Worm (Caenorhabditis elegans) whole organism, young adult: ENCODE results near the gene srbc-43.

Source experiments
- F23B12.7 ChIP-seq: sonication (generic microtip); optimal IDR thresholded peaks from 2 replicates; lab custom pipeline; 2017; ENCODE audit warnings: missing genetic modification characterization, mild to moderate bottlenecking, missing compliant biosample characterization, antibody characterized with exemption, moderate library complexity; ENCODE audit not compliant: insufficient read depth
- F52B5.7 ChIP-seq: sonication (generic microtip); optimal IDR thresholded peaks from 2 replicates; lab custom pipeline; 2016; ENCODE audit warnings: mild to moderate bottlenecking, missing genetic modification characterization, missing compliant biosample characterization
- attf-6 ChIP-seq: fragments of 200-800 bp; sonication (Bioruptor generic); IDR thresholded peaks from 2 replicates; pipeline ENCODE4 v1.3.6; 2022; ENCODE audit warnings: missing genetic modification reagents, missing genetic modification characterization, missing compliant biosample characterization
- chd-7 ChIP-seq: sonication (generic microtip); optimal IDR thresholded peaks from 2 replicates; lab custom pipeline; 2016; ENCODE audit warnings: mild to moderate bottlenecking, missing genetic modification characterization, moderate library complexity, missing compliant biosample characterization
- egrh-3 ChIP-seq: fragments of 200-800 bp; sonication (Bioruptor generic); IDR thresholded peaks from 2 replicates; pipeline ENCODE4 v1.3.6; 2022; ENCODE audit warnings: missing genetic modification reagents, missing genetic modification characterization, missing compliant biosample characterization
- ets-4 ChIP-seq: fragments of 200-800 bp; sonication (Bioruptor generic); optimal IDR thresholded peaks from 2 replicates; lab custom pipeline; 2018; ENCODE audit warnings: mild to moderate bottlenecking, missing genetic modification characterization, missing compliant biosample characterization
- nhr-80 ChIP-seq: sonication (generic microtip); optimal IDR thresholded peaks from 2 replicates; lab custom pipeline; 2016; ENCODE audit warnings: missing genetic modification characterization, missing compliant biosample characterization
- nhr-90 ChIP-seq: sonication (generic microtip); optimal IDR thresholded peaks from 2 replicates; lab custom pipeline; 2016; ENCODE audit warnings: missing genotype, mild to moderate bottlenecking, missing genetic modification characterization, missing compliant biosample characterization
- snpc-3.4 ChIP-seq: sonication (generic microtip); optimal IDR thresholded peaks from 2 replicates; lab custom pipeline; 2017; ENCODE audit warnings: missing genetic modification characterization, mild to moderate bottlenecking, missing compliant biosample characterization, antibody characterized with exemption, moderate library complexity, missing genotype, missing genetic modification reagents
- tbp1 ChIP-seq: fragments of 200-800 bp; sonication (Bioruptor generic); optimal IDR thresholded peaks from 2 replicates; lab custom pipeline; 2018; ENCODE audit warnings: mild to moderate bottlenecking, missing genetic modification characterization, missing compliant biosample characterization
- ztf-26 ChIP-seq: sonication (generic microtip); optimal IDR thresholded peaks from 2 replicates; lab custom pipeline; 2017; ENCODE audit warnings: missing genetic modification characterization, missing compliant biosample characterization

The srbc-43 gene

DNA sequence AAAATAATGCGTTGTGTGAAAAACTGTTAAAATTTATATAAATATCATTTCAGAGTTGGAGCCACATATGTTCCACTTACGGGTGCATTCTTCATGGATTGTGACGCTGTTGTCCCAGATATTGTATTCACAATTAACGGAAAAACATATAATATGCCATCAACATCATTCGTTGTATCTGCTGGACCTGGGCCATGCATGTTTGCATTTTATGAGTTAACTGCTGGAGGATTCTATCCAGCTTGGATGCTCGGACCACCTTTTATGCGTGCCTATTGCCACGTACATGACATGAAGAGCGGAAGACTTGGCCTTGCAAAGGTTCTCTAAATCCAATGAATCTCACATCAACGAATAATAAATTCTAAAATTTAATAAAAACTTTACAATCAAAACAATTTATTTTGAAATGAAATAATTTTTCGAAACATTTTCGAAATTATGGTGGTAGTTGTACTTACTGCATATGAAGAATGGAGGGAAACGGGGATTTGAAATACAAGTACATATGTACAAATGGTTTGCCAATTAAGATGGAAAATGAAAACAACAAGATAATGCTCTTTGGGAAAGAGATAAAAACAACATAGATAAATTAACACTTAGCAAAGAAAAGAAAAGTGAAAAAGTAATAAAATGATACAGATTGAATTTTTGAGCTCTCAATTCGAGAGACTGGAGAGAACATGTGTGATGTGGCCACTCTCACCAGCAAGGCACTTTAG is 46.4 kb downstream of the srbc-43 start (continued):
- TF ChIP-seq attf-6, result no peak
- TF ChIP-seq ets-4 (GFP tag; lab: Kevin White, UChicago), result no peak
- TF ChIP-seq snpc-3.4 (tag; lab: Kevin White, UChicago), result no peak
- no peak for TF ChIP-seq tbp1 (GFP tag; lab: Kevin White, UChicago)
- peak; percentile 38 for TF ChIP-seq nhr-90 (tag; lab: Kevin White, UChicago)
- peak; percentile 11 for TF ChIP-seq chd-7 (tag; lab: Kevin White, UChicago)
- TF ChIP-seq ztf-26 (tag; lab: Kevin White, UChicago), result no peak
- TF ChIP-seq F52B5.7, result peak; percentile 55
- TF ChIP-seq F23B12.7 (tag; lab: Kevin White, UChicago), result no peak

DNA sequence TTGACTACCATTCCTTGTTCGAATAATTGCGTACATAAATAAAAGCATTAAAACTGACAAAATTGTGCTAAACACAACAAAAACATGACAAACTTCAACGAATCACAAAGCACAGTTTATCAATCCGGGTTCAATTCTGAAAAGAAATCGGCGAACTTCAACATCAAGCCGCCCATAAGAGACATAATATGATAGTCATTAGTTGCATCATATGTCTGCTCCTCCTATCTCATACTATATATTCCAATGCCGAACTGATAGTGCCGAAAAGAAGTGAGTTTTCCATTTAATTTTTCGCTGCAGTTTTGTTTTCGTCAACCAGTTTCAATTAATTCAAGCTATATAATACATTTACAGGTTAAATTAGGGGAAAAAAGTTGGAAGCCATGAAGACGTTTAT is 48.6 kb downstream of the srbc-43 start, which contains the start of gene hrg-7:
Gene hrg-7, plus strand, starts transcription at position 358 of the 400 bp plus-strand sequence.
- TF ChIP-seq egrh-3 (GFP tag; lab: Robert Waterston, UW), result no peak
- peak; percentile 94 for TF ChIP-seq nhr-80
